Fruit fly (Drosophila melanogaster): ENCODE results near the gene CG7950.
A peak's percentile ranks its signal among the peaks of the same experiment; 100 is the strongest.

The CG7950 gene

dm6 chr3R:30052455-30053046 lies 4.1 kb upstream of the CG7950 start, which contains the start of gene Jasper (continued):
- no peak for TF ChIP-seq Side (GFP tag; optimal IDR thresholded peaks at IDR 0.05)
- TF ChIP-seq CG11085 (GFP tag; IDR thresholded peaks at IDR 0.05), result no peak
- TF ChIP-seq CG11723 (GFP tag; optimal IDR thresholded peaks at IDR 0.05), result no peak
- no peak for TF ChIP-seq CG9609 (GFP tag; optimal IDR thresholded peaks at IDR 0.05)
- TF ChIP-seq run (tag; optimal IDR thresholded peaks at IDR 0.05), result peak; percentile 54
- TF ChIP-seq gfzf (GFP tag; optimal IDR thresholded peaks at IDR 0.05), result peak; percentile 99
- no peak for TF ChIP-seq tgo (GFP tag; IDR thresholded peaks at IDR 0.05)
- TF ChIP-seq pum (GFP tag; optimal IDR thresholded peaks at IDR 0.05), result no peak
- TF ChIP-seq slou (GFP tag; optimal IDR thresholded peaks at IDR 0.05), result no peak
- no peak for TF ChIP-seq Lpt (GFP tag; optimal IDR thresholded peaks at IDR 0.05)
- no peak for TF ChIP-seq CG7963 (GFP tag; IDR thresholded peaks at IDR 0.05; ENCODE audit: partially characterized antibody)
- TF ChIP-seq ham (GFP tag; IDR thresholded peaks at IDR 0.05), result no peak
- no peak for TF ChIP-seq CG6813 (GFP tag; optimal IDR thresholded peaks at IDR 0.05)
- no peak for TF ChIP-seq CG15011 (GFP tag; optimal IDR thresholded peaks at IDR 0.05)
- TF ChIP-seq dpn (GFP tag; optimal IDR thresholded peaks at IDR 0.05), result peak in 1 of 2 experiments; percentile 40
- peak; percentile 59 for TF ChIP-seq CG3995 (GFP tag; optimal IDR thresholded peaks at IDR 0.05)
- TF ChIP-seq CG8290 (GFP tag; optimal IDR thresholded peaks at IDR 0.05), result no peak
- peak in 1 of 2 experiments; percentile 55 for TF ChIP-seq CG8290 (tag; optimal IDR thresholded peaks at IDR 0.05)
- peak; percentile 13; the same call in 1 of the 2 replicates for TF ChIP-seq vvl (GFP tag; IDR thresholded peaks at IDR 0.05)
- TF ChIP-seq CG43689 (GFP tag; IDR thresholded peaks at IDR 0.05), result no peak
- no peak for TF ChIP-seq lola (GFP tag; optimal IDR thresholded peaks at IDR 0.05)
- TF ChIP-seq stwl (tag; optimal IDR thresholded peaks at IDR 0.05), result peak; percentile 61
- TF ChIP-seq CG13123 (GFP tag; optimal IDR thresholded peaks at IDR 0.05), result no peak
- peak; percentile 46; the same call in 1 of the 2 replicates for TF ChIP-seq unc-4 (GFP tag; IDR thresholded peaks at IDR 0.05; ENCODE audit: partially characterized antibody)
- TF ChIP-seq sug (tag; optimal IDR thresholded peaks at IDR 0.05), result peak; percentile 51
- TF ChIP-seq dati (GFP tag; IDR thresholded peaks at IDR 0.05), result no peak
- no peak for TF ChIP-seq NC2α (GFP tag; optimal IDR thresholded peaks at IDR 0.05)
- TF ChIP-seq CkIIα-i1 (GFP tag; IDR thresholded peaks at IDR 0.05), result no peak
- TF ChIP-seq Xrp1 (GFP tag; IDR thresholded peaks at IDR 0.05), result no peak
- peak; percentile 53 for TF ChIP-seq lilli (GFP tag; optimal IDR thresholded peaks at IDR 0.05)
- TF ChIP-seq pho (GFP tag; optimal IDR thresholded peaks at IDR 0.05), result no peak
- TF ChIP-seq tx (GFP tag; optimal IDR thresholded peaks at IDR 0.05), result no peak
- no peak for TF ChIP-seq sens (GFP tag)
- no peak for TF ChIP-seq prd (optimal IDR thresholded peaks at IDR 0.05)
- 0 out of 3 replicates have a peak, but pooled peaks have one; percentile 12 for TF ChIP-seq prd (GFP tag; IDR thresholded peaks at IDR 0.05)
- no peak for TF ChIP-seq Optix (GFP tag; IDR thresholded peaks at IDR 0.05)
- TF ChIP-seq crp (GFP tag; optimal IDR thresholded peaks at IDR 0.05), result no peak
- TF ChIP-seq tll (GFP tag; optimal IDR thresholded peaks at IDR 0.05), result no peak
- TF ChIP-seq cad (GFP tag; optimal IDR thresholded peaks at IDR 0.05), result no peak
- no peak for TF ChIP-seq CG9437 (GFP tag; optimal IDR thresholded peaks at IDR 0.05)
- peak; percentile 41 for TF ChIP-seq jumu (GFP tag; optimal IDR thresholded peaks at IDR 0.05)
- TF ChIP-seq CG12299 (tag; optimal IDR thresholded peaks at IDR 0.05), result no peak
- TF ChIP-seq bowl (GFP tag; IDR thresholded peaks at IDR 0.05), result no peak
- no peak for TF ChIP-seq repo (GFP tag; optimal IDR thresholded peaks at IDR 0.05)
- no peak for TF ChIP-seq h (optimal IDR thresholded peaks at IDR 0.05)
- TF ChIP-seq Vsx1 (GFP tag; optimal IDR thresholded peaks at IDR 0.05), result no peak
- no peak for TF ChIP-seq CG2129 (GFP tag; IDR thresholded peaks at IDR 0.05; ENCODE audit: partially characterized antibody)
- no peak for TF ChIP-seq pnt (GFP tag; optimal IDR thresholded peaks at IDR 0.05)
- no peak for TF ChIP-seq eve (GFP tag; optimal IDR thresholded peaks at IDR 0.05)
- TF ChIP-seq fd64A (GFP tag; optimal IDR thresholded peaks at IDR 0.05), result no peak
- TF ChIP-seq wek (GFP tag; optimal IDR thresholded peaks at IDR 0.05), result no peak
- TF ChIP-seq kay (GFP tag; optimal IDR thresholded peaks at IDR 0.05), result no peak
